Worm (Caenorhabditis elegans): ENCODE measurements around the gene clc-3.

Gene clc-3

DNA sequence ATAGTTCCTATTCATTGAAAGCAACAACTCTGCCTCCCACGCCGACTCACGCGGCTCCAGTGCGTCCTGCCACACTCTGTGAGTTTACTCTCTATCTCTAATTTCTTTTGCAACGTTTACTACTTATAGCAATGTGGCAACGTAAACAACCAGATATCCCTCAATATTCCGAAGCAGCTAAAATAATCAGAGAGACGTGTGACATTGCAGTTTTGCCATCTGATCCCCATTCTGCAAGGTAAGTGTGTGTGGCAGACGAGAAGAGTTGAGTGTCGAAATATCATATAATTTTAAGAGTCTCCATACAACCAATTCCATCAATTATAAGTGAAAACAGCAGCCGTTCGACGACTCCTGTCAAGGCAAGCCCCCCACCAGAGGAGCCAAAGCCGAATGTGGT, 34.7 kb downstream of the clc-3 start:
- TF ChIP-seq ama-1 (optimal IDR thresholded peaks at IDR 0.05) (no peak), aly-1 (tag; optimal IDR thresholded peaks at IDR 0.05) (no peak), flt-1 (GFP tag; IDR thresholded peaks at IDR 0.05) (no peak), tra-4 (tag; optimal IDR thresholded peaks at IDR 0.05) (no peak), ceh-36 (tag; optimal IDR thresholded peaks at IDR 0.05) (no peak), B0310.2 (tag; optimal IDR thresholded peaks at IDR 0.05) (no peak), ceh-13 (GFP tag; optimal IDR thresholded peaks at IDR 0.05) (no peak), ets-7 (tag; optimal IDR thresholded peaks at IDR 0.05) (no peak), sea-1 (GFP tag; conservative IDR thresholded peaks at IDR 0.05) (no peak), hmg-4 (GFP tag; optimal IDR thresholded peaks at IDR 0.05) (no peak), pes-1 (GFP tag; IDR thresholded peaks at IDR 0.05) (no peak), hmbx-1 (tag; optimal IDR thresholded peaks at IDR 0.05) (no peak), hnd-1 (tag; optimal IDR thresholded peaks at IDR 0.05) (no peak), scrt-1 (GFP tag; IDR thresholded peaks at IDR 0.05) (no peak), F13C5.2 (tag; optimal IDR thresholded peaks at IDR 0.05) (no peak)

DNA sequence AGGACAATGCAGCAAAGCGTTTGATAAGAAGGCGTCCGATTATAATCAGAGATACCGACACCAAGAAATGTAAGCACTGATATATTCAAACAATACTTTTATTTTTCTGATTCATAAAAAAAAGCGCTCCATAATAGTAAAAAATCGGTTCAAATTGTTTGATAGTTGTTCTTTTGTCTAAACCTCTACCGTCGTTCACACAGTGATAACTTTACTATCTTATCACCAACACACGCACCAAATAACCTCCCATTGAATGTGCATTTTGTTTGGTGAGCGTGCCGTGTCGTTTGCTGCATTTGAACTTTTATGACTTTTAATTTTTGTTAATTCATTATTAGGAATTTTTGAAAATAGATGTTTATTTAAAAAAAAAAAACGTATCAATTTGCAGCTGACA, 40.4 kb downstream of the clc-3 start:
- TF ChIP-seq tbx-37 (GFP tag; conservative IDR thresholded peaks at IDR 0.05) (no peak), pes-1 (GFP tag; IDR thresholded peaks at IDR 0.05) (no peak), hnd-1 (tag; optimal IDR thresholded peaks at IDR 0.05) (no peak), ceh-13 (GFP tag; optimal IDR thresholded peaks at IDR 0.05) (no peak), F13C5.2 (tag; optimal IDR thresholded peaks at IDR 0.05) (no peak)

DNA sequence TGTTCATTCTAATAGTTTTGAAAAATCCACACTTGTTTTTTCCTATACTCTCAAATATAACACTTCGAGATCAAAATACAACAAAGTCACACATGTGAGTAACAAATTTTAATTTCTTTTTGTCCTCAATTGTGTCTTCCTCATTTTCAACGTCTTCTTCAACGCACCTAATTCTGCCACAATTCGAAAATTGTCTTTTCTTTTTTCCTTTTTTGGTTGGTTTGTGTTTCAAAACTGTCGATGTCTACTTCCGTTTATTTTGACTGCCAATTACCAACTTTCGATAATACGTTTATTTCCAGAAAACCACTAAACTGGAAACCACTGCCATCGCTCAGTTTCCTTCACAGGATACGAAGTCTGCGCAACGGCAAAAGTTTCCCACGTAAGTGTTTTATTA, 41.7 kb downstream of the clc-3 start, which contains the start of gene F11D5.1:
Gene F11D5.1, plus strand, starts transcription at position 301 of the 400 bp plus-strand sequence.
- TF ChIP-seq aly-1 (tag; optimal IDR thresholded peaks at IDR 0.05), result no peak
- no peak for TF ChIP-seq tra-4 (tag; optimal IDR thresholded peaks at IDR 0.05)
- TF ChIP-seq tbx-11 (GFP tag; IDR thresholded peaks at IDR 0.05), result no peak
- TF ChIP-seq sea-1 (GFP tag; conservative IDR thresholded peaks at IDR 0.05), result no peak
- no peak for TF ChIP-seq ceh-13 (GFP tag; optimal IDR thresholded peaks at IDR 0.05)
- no peak for TF ChIP-seq ama-1 (optimal IDR thresholded peaks at IDR 0.05)
- no peak for TF ChIP-seq B0310.2 (tag; optimal IDR thresholded peaks at IDR 0.05)
- TF ChIP-seq hmbx-1 (tag; optimal IDR thresholded peaks at IDR 0.05), result no peak
- TF ChIP-seq flt-1 (GFP tag; IDR thresholded peaks at IDR 0.05), result no peak
- no peak for TF ChIP-seq pes-1 (GFP tag; IDR thresholded peaks at IDR 0.05)
- TF ChIP-seq scrt-1 (GFP tag; IDR thresholded peaks at IDR 0.05), result no peak
- TF ChIP-seq ets-7 (tag; optimal IDR thresholded peaks at IDR 0.05), result no peak
- no peak for TF ChIP-seq ceh-36 (tag; optimal IDR thresholded peaks at IDR 0.05)
- no peak for TF ChIP-seq F13C5.2 (tag; optimal IDR thresholded peaks at IDR 0.05)

DNA sequence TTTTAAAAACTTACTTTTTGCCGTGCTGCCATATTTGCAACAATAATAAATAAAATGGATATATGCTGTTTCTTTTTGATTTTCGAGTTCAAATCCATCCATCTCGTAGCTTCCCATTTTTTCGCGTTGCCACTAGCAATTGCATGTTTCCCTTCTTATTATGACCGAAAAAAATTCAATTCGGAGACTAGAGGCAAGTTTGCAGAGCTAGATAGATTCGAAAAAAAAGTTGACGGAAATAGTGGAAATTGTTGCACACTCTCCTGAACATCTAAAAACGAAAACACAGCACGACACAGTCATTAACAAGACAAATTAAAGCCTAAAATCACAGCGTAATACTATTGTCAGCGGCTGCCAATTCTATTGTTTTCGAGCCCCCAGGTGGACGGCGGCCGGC, 48.4 kb downstream of the clc-3 start, which contains the start of gene F11D5.6:
Gene F11D5.6, minus strand, starts transcription at position 101 of the 400 bp plus-strand sequence.
- TF ChIP-seq B0310.2 (tag; optimal IDR thresholded peaks at IDR 0.05) (no peak), aly-1 (tag; optimal IDR thresholded peaks at IDR 0.05) (no peak), hnd-1 (tag; optimal IDR thresholded peaks at IDR 0.05) (no peak), ets-7 (tag; optimal IDR thresholded peaks at IDR 0.05) (no peak), tbx-11 (GFP tag; IDR thresholded peaks at IDR 0.05) (no peak), tra-4 (tag; optimal IDR thresholded peaks at IDR 0.05) (no peak), hmbx-1 (tag; optimal IDR thresholded peaks at IDR 0.05) (no peak)
